Worm (Caenorhabditis elegans) whole organism, young adult: ENCODE data around the gene decr-1.1.

Experiments
- C17E4.6 ChIP-seq: fragments of 200-800 bp; sonication (Bioruptor generic); IDR thresholded peaks from 2 replicates; pipeline ENCODE4 v1.3.6; 2022; ENCODE audit warnings: missing genetic modification reagents, missing genetic modification characterization, missing compliant biosample characterization
- F23B12.7 ChIP-seq: sonication (generic microtip); optimal IDR thresholded peaks from 2 replicates; lab custom pipeline; 2017; ENCODE audit warnings: missing genetic modification characterization, mild to moderate bottlenecking, missing compliant biosample characterization, antibody characterized with exemption, moderate library complexity; ENCODE audit not compliant: insufficient read depth
- F57C9.4 ChIP-seq: sonication (generic microtip); optimal IDR thresholded peaks from 2 replicates; lab custom pipeline; 2017; ENCODE audit warnings: mild to moderate bottlenecking, missing genetic modification characterization, missing compliant biosample characterization
- K11D2.4 ChIP-seq: fragments of 200-800 bp; sonication (Bioruptor generic); IDR thresholded peaks from 2 replicates; pipeline ENCODE4 v1.3.6; 2022; ENCODE audit warnings: missing genetic modification reagents, missing genetic modification characterization, missing compliant biosample characterization
- K12H6.12 ChIP-seq: fragments of 200-800 bp; sonication (Bioruptor generic); optimal IDR thresholded peaks from 2 replicates; lab custom pipeline; 2018; ENCODE audit warnings: mild to moderate bottlenecking, missing genetic modification characterization, missing compliant biosample characterization
- Y53F4B.3 ChIP-seq: fragments of 200-800 bp; sonication (Bioruptor generic); IDR thresholded peaks from 2 replicates; pipeline ENCODE4 v1.3.6; 2022; ENCODE audit warnings: missing genetic modification reagents, missing genetic modification characterization, missing compliant biosample characterization
- Y53G8AR.9 ChIP-seq: fragments of 200-800 bp; sonication (Bioruptor generic); conservative IDR thresholded peaks from 2 replicates; pipeline ENCODE4 v1.3.6; 2022; ENCODE audit warnings: missing genetic modification reagents, missing genetic modification characterization, missing compliant biosample characterization
- Y79H2A.3 ChIP-seq: fragments of 200-800 bp; sonication (Bioruptor generic); conservative IDR thresholded peaks from 2 replicates; pipeline ENCODE4 v1.3.6; 2022; ENCODE audit warnings: missing genetic modification reagents, missing genetic modification characterization, missing compliant biosample characterization
- ZK185.1 ChIP-seq: sonication (generic microtip); optimal IDR thresholded peaks from 2 replicates; lab custom pipeline; 2016; ENCODE audit warnings: mild to moderate bottlenecking, missing genetic modification characterization, missing compliant biosample characterization; ENCODE audit not compliant: poor library complexity, severe bottlenecking
- ama-1 ChIP-seq, 3 experiments: fragments of 150-350 bp in 1 of 3; sonication (generic microtip) in 2 of 3; optimal IDR thresholded peaks; 2 replicates each; lab custom pipeline; 2014 to 2018; ENCODE audit warnings: missing biosample characterization in 2 of 3, missing genetic modification characterization in 2 of 3, missing genetic modification reagents in 2 of 3
- attf-3 ChIP-seq: fragments of 200-800 bp; sonication (Bioruptor generic); conservative IDR thresholded peaks from 2 replicates; pipeline ENCODE4 v1.3.6; 2022; ENCODE audit warnings: missing genetic modification reagents, missing genetic modification characterization, missing compliant biosample characterization
- attf-5 ChIP-seq: fragments of 200-800 bp; sonication (Bioruptor generic); optimal IDR thresholded peaks from 2 replicates; lab custom pipeline; 2018; ENCODE audit warnings: mild to moderate bottlenecking, missing genetic modification characterization, missing compliant biosample characterization
- cebp-2 ChIP-seq: fragments of 200-800 bp; sonication (Bioruptor generic); IDR thresholded peaks from 2 replicates; pipeline ENCODE4 v1.3.6; 2022; ENCODE audit warnings: missing genetic modification characterization, missing compliant biosample characterization
- ceh-79 ChIP-seq: sonication (generic microtip); optimal IDR thresholded peaks from 2 replicates; lab custom pipeline; 2017; ENCODE audit warnings: mild to moderate bottlenecking, missing genetic modification characterization, missing compliant biosample characterization
- die-1 ChIP-seq: sonication (generic microtip); optimal IDR thresholded peaks from 2 replicates; lab custom pipeline; 2016; ENCODE audit warnings: missing genotype, mild to moderate bottlenecking, missing genetic modification characterization, missing compliant biosample characterization
- dpl-1 ChIP-seq: fragments of 150-350 bp; optimal IDR thresholded peaks from 2 replicates; lab custom pipeline; 2014; ENCODE audit warnings: missing biosample characterization, missing genetic modification reagents, missing genetic modification characterization
- efl-1 ChIP-seq: fragments of 150-350 bp; optimal IDR thresholded peaks from 2 replicates; lab custom pipeline; 2014; ENCODE audit warnings: missing biosample characterization, missing genetic modification reagents, missing genetic modification characterization
- hlh-26 ChIP-seq: fragments of 200-800 bp; sonication (Bioruptor generic); conservative IDR thresholded peaks from 2 replicates; pipeline ENCODE4 v1.3.6; 2022; ENCODE audit warnings: missing genetic modification reagents, missing genetic modification characterization, missing compliant biosample characterization
- hmg-1.2 ChIP-seq: fragments of 200-800 bp; sonication (Bioruptor generic); IDR thresholded peaks from 2 replicates; pipeline ENCODE4 v1.3.6; 2022; ENCODE audit warnings: missing genetic modification reagents, missing genetic modification characterization, missing compliant biosample characterization
- hsf-1 ChIP-seq: fragments of 200-800 bp; sonication (Bioruptor generic); IDR thresholded peaks from 2 replicates; pipeline ENCODE4 v1.3.6; 2022; ENCODE audit warnings: missing genetic modification reagents, missing genetic modification characterization, missing compliant biosample characterization
- let-526 ChIP-seq: fragments of 200-800 bp; sonication (Bioruptor generic); IDR thresholded peaks from 2 replicates; pipeline ENCODE4 v1.3.6; 2022; ENCODE audit warnings: missing genetic modification reagents, missing genetic modification characterization, missing compliant biosample characterization
- lin-35 ChIP-seq, 3 experiments: fragments of 150-350 bp in 2 of 3; sonication (generic microtip) in 1 of 3; optimal IDR thresholded peaks; 2 replicates each; lab custom pipeline; 2014 to 2018; ENCODE audit warnings: missing biosample characterization in 3 of 3, missing genetic modification characterization in 3 of 3, missing genetic modification reagents in 3 of 3
- lsl-1 ChIP-seq: fragments of 200-800 bp; sonication (Bioruptor generic); optimal IDR thresholded peaks from 2 replicates; lab custom pipeline; 2018; ENCODE audit warnings: mild to moderate bottlenecking, missing genetic modification characterization, moderate library complexity, missing compliant biosample characterization
- madf-10 ChIP-seq: sonication (generic microtip); optimal IDR thresholded peaks from 2 replicates; lab custom pipeline; 2016; ENCODE audit warnings: mild to moderate bottlenecking, missing genetic modification characterization, missing compliant biosample characterization
- madf-6 ChIP-seq: fragments of 200-800 bp; sonication (Bioruptor generic); IDR thresholded peaks from 2 replicates; pipeline ENCODE4 v1.3.6; 2022; ENCODE audit warnings: missing genetic modification reagents, missing genetic modification characterization, missing compliant biosample characterization
- madf-8 ChIP-seq: fragments of 200-800 bp; sonication (Bioruptor generic); conservative IDR thresholded peaks from 2 replicates; pipeline ENCODE4 v1.3.6; 2022; ENCODE audit warnings: missing genetic modification reagents, missing genetic modification characterization, missing compliant biosample characterization
- mcd-1 ChIP-seq: fragments of 200-800 bp; sonication (Bioruptor generic); IDR thresholded peaks from 2 replicates; pipeline ENCODE4 v1.3.6; 2022; ENCODE audit warnings: missing genetic modification reagents, missing genetic modification characterization, missing compliant biosample characterization
- mes-4 ChIP-seq: sonication (generic microtip); optimal IDR thresholded peaks from 2 replicates; lab custom pipeline; 2016; ENCODE audit warnings: missing genotype, missing genetic modification characterization, missing compliant biosample characterization
- nhr-179 ChIP-seq: sonication (generic microtip); optimal IDR thresholded peaks from 2 replicates; lab custom pipeline; 2016; ENCODE audit warnings: mild to moderate bottlenecking, missing genetic modification characterization, missing compliant biosample characterization
- nhr-27 ChIP-seq: fragments of 200-800 bp; sonication (Bioruptor generic); optimal IDR thresholded peaks from 2 replicates; lab custom pipeline; 2018; ENCODE audit warnings: mild to moderate bottlenecking, missing genetic modification characterization, moderate library complexity, missing compliant biosample characterization
- nhr-80 ChIP-seq: sonication (generic microtip); optimal IDR thresholded peaks from 2 replicates; lab custom pipeline; 2016; ENCODE audit warnings: missing genetic modification characterization, missing compliant biosample characterization
- pha-4 ChIP-seq: fragments of 150-350 bp; sonication (generic microtip); optimal IDR thresholded peaks from 2 replicates; lab custom pipeline; 2014; ENCODE audit warnings: missing biosample characterization, missing genetic modification reagents, missing genetic modification characterization
- rcor-1 ChIP-seq: fragments of 200-800 bp; sonication (Bioruptor generic); IDR thresholded peaks from 2 replicates; pipeline ENCODE4 v1.3.6; 2022; ENCODE audit warnings: missing genetic modification reagents, missing genetic modification characterization, missing compliant biosample characterization
- rpc-1 ChIP-seq, 2 experiments: fragments of 150-350 bp in 1 of 2; sonication (generic microtip) in 1 of 2; optimal IDR thresholded peaks; 2 replicates each; lab custom pipeline; 2014 to 2018; ENCODE audit warnings: missing biosample characterization in 1 of 2, missing genetic modification characterization in 1 of 2, missing genetic modification reagents in 1 of 2, missing genotype in 1 of 2
- snpc-3.4 ChIP-seq: sonication (generic microtip); optimal IDR thresholded peaks from 2 replicates; lab custom pipeline; 2017; ENCODE audit warnings: missing genetic modification characterization, mild to moderate bottlenecking, missing compliant biosample characterization, antibody characterized with exemption, moderate library complexity, missing genotype, missing genetic modification reagents
- snpc-4 ChIP-seq, 5 experiments: fragments of 150-350 bp in 1 of 5; sonication (generic microtip) in 4 of 5; optimal IDR thresholded peaks; 2 replicates each; lab custom pipeline; 2014 to 2018; ENCODE audit warnings: missing genetic modification characterization in 5 of 5, missing biosample characterization in 3 of 5, antibody characterized with exemption in 2 of 5, mild to moderate bottlenecking in 2 of 5, missing compliant biosample characterization in 2 of 5, missing genotype in 2 of 5, moderate library complexity in 2 of 5, missing genetic modification reagents in 1 of 5
- sptf-2 ChIP-seq: fragments of 200-800 bp; sonication (Bioruptor generic); optimal IDR thresholded peaks from 2 replicates; lab custom pipeline; 2018; ENCODE audit warnings: mild to moderate bottlenecking, missing genetic modification characterization, missing compliant biosample characterization
- unc-62 ChIP-seq: fragments of 150-350 bp; optimal IDR thresholded peaks from 2 replicates; lab custom pipeline; 2014; ENCODE audit warnings: missing biosample characterization, missing genetic modification reagents, missing genetic modification characterization
- xnd-1 ChIP-seq: sonication (generic microtip); optimal IDR thresholded peaks from 2 replicates; lab custom pipeline; 2016; ENCODE audit warnings: missing genotype, missing genetic modification reagents, missing genetic modification characterization, missing compliant biosample characterization
- zim-3 ChIP-seq: sonication (generic microtip); optimal IDR thresholded peaks from 2 replicates; lab custom pipeline; 2017; ENCODE audit warnings: mild to moderate bottlenecking, missing genetic modification characterization, moderate library complexity, missing compliant biosample characterization
- ztf-18 ChIP-seq: sonication (generic microtip); optimal IDR thresholded peaks from 2 replicates; lab custom pipeline; 2016; ENCODE audit warnings: missing genotype, mild to moderate bottlenecking, missing genetic modification characterization, missing compliant biosample characterization
- ztf-25 ChIP-seq: fragments of 200-800 bp; sonication (Bioruptor generic); IDR thresholded peaks from 2 replicates; pipeline ENCODE4 v1.3.6; 2022; ENCODE audit warnings: missing genetic modification reagents, missing genetic modification characterization, missing compliant biosample characterization

decr-1.1 gene

ce11 chrV:13818824-13819408, 36.7 kb downstream of the decr-1.1 start, which contains the start of gene sel-10:
Gene sel-10 (plus strand): TSS chrV:13819361.
- TF ChIP-seq mcd-1 = peak; percentile 77
- peak; percentile 67 for TF ChIP-seq ZK185.1
- TF ChIP-seq hmg-1.2 (GFP tag; lab: Robert Waterston, UW) = no peak
- TF ChIP-seq ama-1 (optimal IDR thresholded peaks at IDR 0.05; lab: Kevin White, UChicago) = no peak
- TF ChIP-seq ama-1 (GFP tag; optimal IDR thresholded peaks at IDR 0.05; lab: Kevin White, UChicago) = no peak
- TF ChIP-seq hlh-26 (GFP tag; lab: Robert Waterston, UW) = no peak
- TF ChIP-seq rcor-1 (GFP tag; lab: Robert Waterston, UW) = peak; percentile 31; the same call in 1 of the 2 replicates
- peak; percentile 66 for TF ChIP-seq nhr-80 (tag; lab: Kevin White, UChicago)
- TF ChIP-seq nhr-179 (tag; lab: Kevin White, UChicago) = no peak
- no peak for TF ChIP-seq xnd-1
- peak; percentile 95 for TF ChIP-seq ztf-18 (tag; lab: Kevin White, UChicago)
- TF ChIP-seq K12H6.12 (tag; lab: Kevin White, UChicago) = peak; percentile 31
- peak; percentile 65 for TF ChIP-seq snpc-4 (GFP tag; optimal IDR thresholded peaks at IDR 0.05; lab: Kevin White, UChicago)
- TF ChIP-seq snpc-4 (tag; optimal IDR thresholded peaks at IDR 0.05; lab: Kevin White, UChicago) = peak in 2 of 4 experiments; percentile 33 to 65
- no peak for TF ChIP-seq pha-4
- peak; percentile 18 for TF ChIP-seq snpc-3.4
- no peak for TF ChIP-seq let-526 (GFP tag; lab: Robert Waterston, UW)
- TF ChIP-seq dpl-1 (GFP tag; lab: Kevin White, UChicago) = peak; percentile 7
- TF ChIP-seq unc-62 (GFP tag; lab: Kevin White, UChicago) = no peak
- no peak for TF ChIP-seq nhr-27 (tag; lab: Kevin White, UChicago)
- no peak for TF ChIP-seq Y53F4B.3
- TF ChIP-seq lin-35 (GFP tag; optimal IDR thresholded peaks at IDR 0.05; lab: Kevin White, UChicago) = peak in 1 of 3 experiments; percentile 79
- TF ChIP-seq K11D2.4 (GFP tag; lab: Robert Waterston, UW) = 0 out of 2 replicates have a peak, but pooled peaks have one; percentile 42
- TF ChIP-seq hsf-1 = no peak
- peak; percentile 40 for TF ChIP-seq F23B12.7 (tag; lab: Kevin White, UChicago)
- no peak for TF ChIP-seq Y53G8AR.9 (GFP tag; lab: Robert Waterston, UW)
- TF ChIP-seq madf-8 (GFP tag; lab: Robert Waterston, UW) = 0 out of 2 replicates have a peak, but pooled peaks have one; percentile 13
- TF ChIP-seq zim-3 = no peak
- peak; percentile 15 for TF ChIP-seq efl-1 (GFP tag; lab: Kevin White, UChicago)
- TF ChIP-seq madf-6 (GFP tag; lab: Robert Waterston, UW) = peak; percentile 71; the same call in 1 of the 2 replicates
- TF ChIP-seq attf-3 (GFP tag; lab: Robert Waterston, UW) = 0 out of 2 replicates have a peak, but pooled peaks have one; percentile 20
- TF ChIP-seq F57C9.4 (tag; lab: Kevin White, UChicago) = no peak
- no peak for TF ChIP-seq madf-10 (tag; lab: Kevin White, UChicago)
- TF ChIP-seq die-1 (tag; lab: Kevin White, UChicago) = no peak
- no peak for TF ChIP-seq cebp-2
- TF ChIP-seq attf-5 (GFP tag; lab: Kevin White, UChicago) = peak; percentile 35
- TF ChIP-seq lsl-1 (GFP tag; lab: Kevin White, UChicago) = peak; percentile 43

- TF ChIP-seq rpc-1 (optimal IDR thresholded peaks at IDR 0.05; lab: Kevin White, UChicago) (no peak), rpc-1 (tag; optimal IDR thresholded peaks at IDR 0.05; lab: Kevin White, UChicago) (no peak), ztf-25 (no peak), ceh-79 (tag; lab: Kevin White, UChicago) (no peak), Y53F4B.3 (no peak), unc-62 (GFP tag; lab: Kevin White, UChicago) (no peak), mes-4 (tag; lab: Kevin White, UChicago) (no peak), C17E4.6 (GFP tag; lab: Robert Waterston, UW) (no peak), hlh-26 (GFP tag; lab: Robert Waterston, UW) (no peak), sptf-2 (no peak), Y79H2A.3 (GFP tag; lab: Robert Waterston, UW) (no peak)
Observed at ce11 chrV:13822752-13823151, 40.6 kb downstream of the decr-1.1 start, which contains the start of gene hpo-31. Gene hpo-31 (plus strand): TSS chrV:13823052.
